Fruit fly (Drosophila melanogaster): ENCODE data around the gene Cpr67B.

The Cpr67B gene

DNA sequence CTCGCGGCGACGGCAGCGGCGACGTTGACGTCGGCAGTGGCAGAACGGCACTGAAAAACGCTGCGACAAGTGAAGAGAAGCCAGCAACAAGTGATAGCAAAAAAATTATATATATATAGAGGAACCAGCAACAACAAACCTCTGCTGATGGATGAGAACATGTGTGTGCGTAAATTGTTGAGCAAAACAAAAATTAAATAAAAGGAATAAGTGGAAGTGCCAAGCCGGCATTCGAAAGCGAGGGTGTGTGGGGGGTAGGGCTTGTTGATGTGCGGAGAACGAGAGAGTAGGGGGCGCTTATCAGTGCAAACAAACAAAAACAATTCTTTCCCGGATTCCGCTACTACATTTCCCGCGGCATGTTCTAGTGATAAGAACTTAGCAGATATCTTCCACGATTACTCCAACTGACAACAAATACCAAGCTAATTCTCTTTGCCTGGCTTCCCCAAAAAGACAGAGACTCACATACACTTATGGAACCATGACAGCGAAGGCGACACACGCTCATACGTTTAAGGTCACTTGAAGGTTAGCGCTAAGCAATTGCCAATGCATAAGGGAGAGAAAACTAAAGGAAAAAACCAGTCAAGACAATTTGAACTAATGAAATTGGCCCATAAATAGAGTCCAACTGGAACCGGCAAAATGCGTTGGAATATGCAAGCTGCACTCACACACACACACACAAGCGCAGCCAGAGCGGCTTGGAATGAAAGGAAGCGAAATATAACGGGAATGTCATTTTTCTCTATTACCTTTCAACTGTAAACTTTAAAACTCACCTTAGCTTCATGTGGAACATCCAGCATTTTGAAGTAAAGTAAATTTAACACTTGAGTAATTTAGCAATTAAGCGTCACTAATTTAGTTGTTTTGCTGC lies 46.5 kb upstream of the Cpr67B start (continued):
- TF ChIP-seq Sry-δ (GFP tag; optimal IDR thresholded peaks at IDR 0.05): no peak
- no peak for TF ChIP-seq CG34422 (GFP tag; IDR thresholded peaks at IDR 0.05)
- no peak for TF ChIP-seq CG7271 (tag; optimal IDR thresholded peaks at IDR 0.05)
- TF ChIP-seq CG9797 (GFP tag; optimal IDR thresholded peaks at IDR 0.05): no peak
- no peak for TF ChIP-seq peb (GFP tag; IDR thresholded peaks at IDR 0.05)
- peak in 1 of 2 experiments; percentile 45 for TF ChIP-seq bsh (GFP tag; optimal IDR thresholded peaks at IDR 0.05)
- no peak for TF ChIP-seq Hr78 (GFP tag; optimal IDR thresholded peaks at IDR 0.05)
- TF ChIP-seq rib (GFP tag; IDR thresholded peaks at IDR 0.05): 0 out of 2 replicates have a peak, but pooled peaks have one; percentile 28
- TF ChIP-seq CG1233 (GFP tag; optimal IDR thresholded peaks at IDR 0.05): no peak
- no peak for TF ChIP-seq CG9876 (GFP tag; optimal IDR thresholded peaks at IDR 0.05)
- TF ChIP-seq fru (optimal IDR thresholded peaks at IDR 0.05): no peak
- no peak for TF ChIP-seq Antp (GFP tag; optimal IDR thresholded peaks at IDR 0.05)
- peak; percentile 49 for TF ChIP-seq scrt (GFP tag; optimal IDR thresholded peaks at IDR 0.05)
- TF ChIP-seq amos (GFP tag; IDR thresholded peaks at IDR 0.05; ENCODE audit: partially characterized antibody): peak; percentile 16; the same call in 1 of the 2 replicates
- no peak for TF ChIP-seq pfk (GFP tag; optimal IDR thresholded peaks at IDR 0.05)
- TF ChIP-seq HmgD (GFP tag; optimal IDR thresholded peaks at IDR 0.05): no peak
- TF ChIP-seq klu (GFP tag; IDR thresholded peaks at IDR 0.05): no peak
- peak; percentile 22 for TF ChIP-seq exex (tag; optimal IDR thresholded peaks at IDR 0.05)
- no peak for TF ChIP-seq CG13296 (GFP tag; optimal IDR thresholded peaks at IDR 0.05)
- no peak for TF ChIP-seq CG10321 (GFP tag; IDR thresholded peaks at IDR 0.05)
- TF ChIP-seq Scr (GFP tag; IDR thresholded peaks at IDR 0.05; ENCODE audit: partially characterized antibody): no peak
- peak; percentile 3 for TF ChIP-seq CG6254 (GFP tag; optimal IDR thresholded peaks at IDR 0.05)
- no peak for TF ChIP-seq H15 (GFP tag; IDR thresholded peaks at IDR 0.05)
- TF ChIP-seq Nf-YC (tag; optimal IDR thresholded peaks at IDR 0.05): no peak
- no peak for TF ChIP-seq sima (GFP tag; optimal IDR thresholded peaks at IDR 0.05)
- no peak for TF ChIP-seq CG3726 (GFP tag; IDR thresholded peaks at IDR 0.05)
- TF ChIP-seq CG9932 (GFP tag; IDR thresholded peaks at IDR 0.05): no peak
- no peak for TF ChIP-seq CG2889 (GFP tag; IDR thresholded peaks at IDR 0.05)
- no peak for TF ChIP-seq her (GFP tag; optimal IDR thresholded peaks at IDR 0.05)
- TF ChIP-seq Deaf1 (tag; optimal IDR thresholded peaks at IDR 0.05): no peak
- TF ChIP-seq CG32532 (GFP tag; IDR thresholded peaks at IDR 0.05): no peak; the same call in 1 of the 2 replicates
- no peak for TF ChIP-seq D (optimal IDR thresholded peaks at IDR 0.05)
- TF ChIP-seq D (GFP tag; optimal IDR thresholded peaks at IDR 0.05): no peak
- no peak for TF ChIP-seq ash1 (GFP tag; optimal IDR thresholded peaks at IDR 0.05)
- peak; percentile 93 for TF ChIP-seq crol (GFP tag; IDR thresholded peaks at IDR 0.05)
- TF ChIP-seq fu2 (GFP tag; optimal IDR thresholded peaks at IDR 0.05): no peak
- no peak for TF ChIP-seq ap (GFP tag; IDR thresholded peaks at IDR 0.05)
- no peak for TF ChIP-seq CG17359 (tag; optimal IDR thresholded peaks at IDR 0.05)
- TF ChIP-seq lilli (GFP tag; optimal IDR thresholded peaks at IDR 0.05): no peak
- TF ChIP-seq Dek (tag; optimal IDR thresholded peaks at IDR 0.05): no peak
- no peak for TF ChIP-seq CG10267 (tag; optimal IDR thresholded peaks at IDR 0.05)
- TF ChIP-seq h (optimal IDR thresholded peaks at IDR 0.05): no peak
- no peak for TF ChIP-seq Atf6 (GFP tag; IDR thresholded peaks at IDR 0.05)
- TF ChIP-seq CG10959 (GFP tag; IDR thresholded peaks at IDR 0.05): no peak
- TF ChIP-seq CG10565 (GFP tag; optimal IDR thresholded peaks at IDR 0.05): no peak
- TF ChIP-seq so (GFP tag; IDR thresholded peaks at IDR 0.05): no peak
- no peak for TF ChIP-seq CG14050 (GFP tag; IDR thresholded peaks at IDR 0.05)
- peak; percentile 64 for TF ChIP-seq corto (GFP tag; optimal IDR thresholded peaks at IDR 0.05)
- TF ChIP-seq Vsx1 (GFP tag; optimal IDR thresholded peaks at IDR 0.05): peak; percentile 75
- TF ChIP-seq Dref (GFP tag; IDR thresholded peaks at IDR 0.05): no peak
